Fruit fly (Drosophila melanogaster): Measurements from ENCODE around the gene Gr22f.

Gr22f gene

dm6 chr2L:1729607-1730011, 26.6 kb downstream of the Gr22f start, which contains the start of the genes Eno and CG31937 (continued):
- TF ChIP-seq Rfx (GFP tag; IDR thresholded peaks at IDR 0.05) = peak; percentile 67
- no peak for TF ChIP-seq CG33557 (GFP tag; optimal IDR thresholded peaks at IDR 0.05)
- peak; percentile 33 to 45 for TF ChIP-seq chif (GFP tag; optimal IDR thresholded peaks at IDR 0.05)
- peak; percentile 18 for TF ChIP-seq cwo (GFP tag; optimal IDR thresholded peaks at IDR 0.05)
- peak; percentile 39; the same call in 1 of the 3 replicates for TF ChIP-seq ase (GFP tag; IDR thresholded peaks at IDR 0.05)
- TF ChIP-seq danr (GFP tag; IDR thresholded peaks at IDR 0.05) = no peak
- TF ChIP-seq CG1602 (GFP tag; optimal IDR thresholded peaks at IDR 0.05) = peak; percentile 28
- TF ChIP-seq CG17612 (GFP tag; IDR thresholded peaks at IDR 0.05) = peak; percentile 22; the same call in 1 of the 2 replicates
- TF ChIP-seq CG12744 (GFP tag; optimal IDR thresholded peaks at IDR 0.05) = peak; percentile 17
- peak; percentile 58 for TF ChIP-seq CG7987 (GFP tag; optimal IDR thresholded peaks at IDR 0.05)
- peak; percentile 38 for TF ChIP-seq Sox102F (GFP tag; optimal IDR thresholded peaks at IDR 0.05)
- TF ChIP-seq bab2 (GFP tag; optimal IDR thresholded peaks at IDR 0.05) = peak; percentile 10
- peak; percentile 89 for TF ChIP-seq CG7928 (GFP tag; optimal IDR thresholded peaks at IDR 0.05)
- TF ChIP-seq CG9609 (GFP tag; optimal IDR thresholded peaks at IDR 0.05) = peak; percentile 49
- TF ChIP-seq CG10147 (GFP tag; optimal IDR thresholded peaks at IDR 0.05) = peak; percentile 21
- TF ChIP-seq tna (GFP tag; IDR thresholded peaks at IDR 0.05; ENCODE audit: partially characterized antibody) = no peak
- TF ChIP-seq lmd (GFP tag; IDR thresholded peaks at IDR 0.05) = peak; percentile 60
- peak; percentile 28 for TF ChIP-seq NC2β (GFP tag; optimal IDR thresholded peaks at IDR 0.05)
- TF ChIP-seq gsb-n (tag; optimal IDR thresholded peaks at IDR 0.05) = no peak
- TF ChIP-seq CG12942 (GFP tag; optimal IDR thresholded peaks at IDR 0.05) = peak; percentile 11
- peak; percentile 54 for TF ChIP-seq CG34376 (GFP tag; optimal IDR thresholded peaks at IDR 0.05)
- TF ChIP-seq slou (GFP tag; optimal IDR thresholded peaks at IDR 0.05) = no peak
- peak; percentile 48 for TF ChIP-seq CG10209 (GFP tag; optimal IDR thresholded peaks at IDR 0.05)
- peak; percentile 83 for TF ChIP-seq CG9932 (GFP tag; IDR thresholded peaks at IDR 0.05)
- peak; percentile 21 for TF ChIP-seq exex (tag; optimal IDR thresholded peaks at IDR 0.05)
- TF ChIP-seq Neu2 (GFP tag; optimal IDR thresholded peaks at IDR 0.05; ENCODE audit: borderline replicate concordance) = no peak
- TF ChIP-seq CG16815 (GFP tag; optimal IDR thresholded peaks at IDR 0.05) = peak; percentile 37
- TF ChIP-seq zfh2 (GFP tag; optimal IDR thresholded peaks at IDR 0.05) = peak; percentile 58
- TF ChIP-seq HmgD (GFP tag; optimal IDR thresholded peaks at IDR 0.05) = peak; percentile 21
- peak; percentile 32; the same call in 1 of the 2 replicates for TF ChIP-seq sisA (GFP tag; IDR thresholded peaks at IDR 0.05)
- TF ChIP-seq nmo (GFP tag; optimal IDR thresholded peaks at IDR 0.05) = peak; percentile 12
- peak; percentile 54 for TF ChIP-seq HLH3B (GFP tag; IDR thresholded peaks at IDR 0.05)
- peak; percentile 63; the same call in 2 of the 3 replicates for TF ChIP-seq ci (GFP tag; IDR thresholded peaks at IDR 0.05)
- peak; percentile 18 for TF ChIP-seq pum (GFP tag; optimal IDR thresholded peaks at IDR 0.05)
- peak; percentile 26 for TF ChIP-seq Antp (GFP tag; optimal IDR thresholded peaks at IDR 0.05)
- no peak for TF ChIP-seq bowl (GFP tag; IDR thresholded peaks at IDR 0.05)
- peak; percentile 14 for TF ChIP-seq org-1 (GFP tag; optimal IDR thresholded peaks at IDR 0.05)
- TF ChIP-seq CG12104 (GFP tag; optimal IDR thresholded peaks at IDR 0.05) = peak; percentile 43
- peak; percentile 48 for TF ChIP-seq CG13287 (GFP tag; IDR thresholded peaks at IDR 0.05; ENCODE audit: partially characterized antibody)
- TF ChIP-seq MESR4 (GFP tag; optimal IDR thresholded peaks at IDR 0.05) = peak; percentile 24
- no peak for TF ChIP-seq sc (optimal IDR thresholded peaks at IDR 0.05)
- TF ChIP-seq sc (GFP tag; optimal IDR thresholded peaks at IDR 0.05) = no peak
- peak; percentile 12 to 39 for TF ChIP-seq dpn (GFP tag; optimal IDR thresholded peaks at IDR 0.05)
- peak; percentile 25 for TF ChIP-seq Asciz (GFP tag; optimal IDR thresholded peaks at IDR 0.05)
- peak; percentile 87 for TF ChIP-seq CG5180 (GFP tag; optimal IDR thresholded peaks at IDR 0.05)
- 0 out of 2 replicates have a peak, but pooled peaks have one; percentile 20 for TF ChIP-seq CG11085 (GFP tag; IDR thresholded peaks at IDR 0.05)
- TF ChIP-seq CG7556 (GFP tag; optimal IDR thresholded peaks at IDR 0.05) = peak; percentile 37
- TF ChIP-seq CG11398 (GFP tag; optimal IDR thresholded peaks at IDR 0.05) = no peak
- TF ChIP-seq jigr1 (GFP tag; IDR thresholded peaks at IDR 0.05) = peak; percentile 39; the same call in 1 of the 3 replicates
- peak; percentile 16; the same call in 1 of the 2 replicates for TF ChIP-seq H2.0 (GFP tag; IDR thresholded peaks at IDR 0.05)
- no peak for TF ChIP-seq caup (GFP tag; optimal IDR thresholded peaks at IDR 0.05; ENCODE audit: severe bottlenecking)
